Worm (Caenorhabditis elegans) whole organism, L1 larva: ENCODE data around the gene Y56A3A.30.

Experiments used
- C04F5.9 ChIP-seq: sonication (generic microtip); optimal IDR thresholded peaks from 2 replicates; lab custom pipeline; 2016; ENCODE audit warnings: missing genetic modification characterization, missing compliant biosample characterization
- C34B4.2 ChIP-seq: sonication (generic microtip); optimal IDR thresholded peaks from 2 replicates; lab custom pipeline; 2017; ENCODE audit warnings: mild to moderate bottlenecking, missing genetic modification characterization, missing compliant biosample characterization
- F16B12.6 ChIP-seq: fragments of 150-350 bp; optimal IDR thresholded peaks from 2 replicates; lab custom pipeline; 2014; ENCODE audit warnings: missing biosample characterization, missing genetic modification characterization
- alr-1 ChIP-seq: fragments of 200-800 bp; sonication (Bioruptor generic); optimal IDR thresholded peaks from 2 replicates; lab custom pipeline; 2018; ENCODE audit warnings: borderline replicate concordance, mild to moderate bottlenecking, missing genetic modification characterization, missing compliant biosample characterization
- aly-2 ChIP-seq: fragments of 150-350 bp; optimal IDR thresholded peaks from 2 replicates; lab custom pipeline; 2014; ENCODE audit warnings: missing biosample characterization, missing genetic modification characterization
- blmp-1 ChIP-seq: fragments of 150-350 bp; optimal IDR thresholded peaks from 2 replicates; lab custom pipeline; 2014; ENCODE audit warnings: missing biosample characterization, missing genetic modification characterization
- ceh-63 ChIP-seq: fragments of 200-800 bp; sonication (Bioruptor generic); optimal IDR thresholded peaks from 2 replicates; lab custom pipeline; 2018; ENCODE audit warnings: mild to moderate bottlenecking, missing genetic modification characterization, missing compliant biosample characterization
- ceh-90 ChIP-seq: sonication (generic microtip); optimal IDR thresholded peaks from 2 replicates; lab custom pipeline; 2016; ENCODE audit warnings: missing genetic modification characterization, missing compliant biosample characterization
- dsc-1 ChIP-seq: sonication (generic microtip); optimal IDR thresholded peaks from 2 replicates; lab custom pipeline; 2016; ENCODE audit warnings: mild to moderate bottlenecking, missing genetic modification characterization, missing compliant biosample characterization
- efl-1 ChIP-seq, 4 experiments: fragments of 150-350 bp; optimal IDR thresholded peaks in 3 of 4; peaks in 1 of 4; 1 replicate in 1 of 4; 2 replicates in 3 of 4; lab custom pipeline; 2014; ENCODE audit warnings: missing biosample characterization in 2 of 4, missing genetic modification characterization in 2 of 4, missing genetic modification reagents in 2 of 4
- efl-3 ChIP-seq: fragments of 200-800 bp; sonication (Bioruptor generic); optimal IDR thresholded peaks from 2 replicates; lab custom pipeline; 2018; ENCODE audit warnings: mild to moderate bottlenecking, missing genetic modification characterization, missing compliant biosample characterization
- egl-13 ChIP-seq: sonication (generic microtip); optimal IDR thresholded peaks from 2 replicates; lab custom pipeline; 2016; ENCODE audit warnings: missing genotype, missing genetic modification reagents, missing genetic modification characterization, missing compliant biosample characterization
- elt-3 ChIP-seq, 6 experiments: fragments of 150-350 bp in 1 of 6; sonication (generic microtip); optimal IDR thresholded peaks; 2 replicates each; lab custom pipeline; 2017 to 2018; ENCODE audit warnings: missing biosample characterization in 6 of 6, missing genetic modification characterization in 6 of 6, inconsistent platforms in 1 of 6
- fkh-4 ChIP-seq: sonication (generic microtip); optimal IDR thresholded peaks from 2 replicates; lab custom pipeline; 2016; ENCODE audit warnings: missing compliant biosample characterization, missing genetic modification characterization, borderline replicate concordance
- fos-1 ChIP-seq: fragments of 150-350 bp; optimal IDR thresholded peaks from 2 replicates; lab custom pipeline; 2014; ENCODE audit warnings: missing biosample characterization, missing genetic modification characterization
- grh-1 ChIP-seq: fragments of 200-800 bp; sonication (Bioruptor generic); IDR thresholded peaks from 2 replicates; pipeline ENCODE4 v1.3.6; 2022; ENCODE audit warnings: missing genetic modification reagents, missing genetic modification characterization, missing compliant biosample characterization
- hlh-17 ChIP-seq: fragments of 200-800 bp; sonication (Bioruptor generic); optimal IDR thresholded peaks from 2 replicates; lab custom pipeline; 2018; ENCODE audit warnings: missing genetic modification characterization, mild to moderate bottlenecking, missing compliant biosample characterization, moderate library complexity, borderline replicate concordance
- hlh-4 ChIP-seq: sonication (generic microtip); optimal IDR thresholded peaks from 2 replicates; lab custom pipeline; 2016; ENCODE audit warnings: mild to moderate bottlenecking, missing genetic modification characterization, missing compliant biosample characterization
- hpl-2 ChIP-seq: fragments of 150-350 bp; optimal IDR thresholded peaks from 2 replicates; lab custom pipeline; 2014; ENCODE audit warnings: missing biosample characterization, missing genetic modification reagents, missing genetic modification characterization
- irx-1 ChIP-seq: sonication (generic microtip); optimal IDR thresholded peaks from 2 replicates; lab custom pipeline; 2016; ENCODE audit warnings: missing genetic modification characterization, missing compliant biosample characterization
- isw-1 ChIP-seq: fragments of 200-800 bp; sonication (Bioruptor generic); IDR thresholded peaks from 2 replicates; pipeline ENCODE4 v1.3.6; 2022; ENCODE audit warnings: missing genetic modification characterization, missing compliant biosample characterization
- jun-1 ChIP-seq: fragments of 150-350 bp; optimal IDR thresholded peaks from 2 replicates; lab custom pipeline; 2014; ENCODE audit warnings: missing biosample characterization, missing genetic modification reagents, missing genetic modification characterization
- lin-14 ChIP-seq: fragments of 200-800 bp; sonication (Bioruptor generic); optimal IDR thresholded peaks from 2 replicates; lab custom pipeline; 2018; ENCODE audit warnings: mild to moderate bottlenecking, missing genetic modification characterization, moderate library complexity, missing compliant biosample characterization
- lin-15B ChIP-seq: fragments of 150-350 bp; sonication (generic microtip); optimal IDR thresholded peaks from 3 replicates; lab custom pipeline; 2014; ENCODE audit warnings: missing biosample characterization, missing genetic modification characterization
- lsy-2 ChIP-seq, 2 experiments: fragments of 150-350 bp; optimal IDR thresholded peaks; 2 replicates each; lab custom pipeline; 2014; ENCODE audit warnings: missing biosample characterization in 2 of 2, missing genetic modification characterization in 2 of 2
- mdl-1 ChIP-seq, 2 experiments: fragments of 150-350 bp; optimal IDR thresholded peaks; 2 replicates each; lab custom pipeline; 2014 to 2017; ENCODE audit warnings: missing biosample characterization in 2 of 2, missing genetic modification characterization in 2 of 2, inconsistent platforms in 1 of 2
- mep-1 ChIP-seq: fragments of 150-350 bp; optimal IDR thresholded peaks from 2 replicates; lab custom pipeline; 2014; ENCODE audit warnings: missing biosample characterization, missing genetic modification characterization
- nhr-11 ChIP-seq: fragments of 150-350 bp; optimal IDR thresholded peaks from 2 replicates; lab custom pipeline; 2014; ENCODE audit warnings: missing biosample characterization, missing genetic modification characterization
- nhr-12 ChIP-seq: sonication (generic microtip); optimal IDR thresholded peaks from 2 replicates; lab custom pipeline; 2017; ENCODE audit warnings: missing biosample characterization, missing genetic modification characterization
- nhr-19 ChIP-seq: fragments of 200-800 bp; sonication (Bioruptor generic); conservative IDR thresholded peaks from 2 replicates; pipeline ENCODE4 v1.3.6; 2022; ENCODE audit warnings: missing genetic modification characterization, missing compliant biosample characterization
- nhr-20 ChIP-seq: sonication (generic microtip); optimal IDR thresholded peaks from 2 replicates; lab custom pipeline; 2016; ENCODE audit warnings: mild to moderate bottlenecking, missing genetic modification characterization, missing compliant biosample characterization
- nhr-237 ChIP-seq: fragments of 150-350 bp; optimal IDR thresholded peaks from 2 replicates; lab custom pipeline; 2014; ENCODE audit warnings: missing biosample characterization, missing genetic modification characterization
- nhr-28 ChIP-seq: fragments of 150-350 bp; optimal IDR thresholded peaks from 2 replicates; lab custom pipeline; 2014; ENCODE audit warnings: missing biosample characterization, missing genetic modification characterization
- nhr-47 ChIP-seq: sonication (generic microtip); optimal IDR thresholded peaks from 2 replicates; lab custom pipeline; 2016; ENCODE audit warnings: mild to moderate bottlenecking, missing genetic modification characterization, moderate library complexity, missing compliant biosample characterization
- nhr-76 ChIP-seq: sonication (generic microtip); optimal IDR thresholded peaks from 2 replicates; lab custom pipeline; 2017; ENCODE audit warnings: missing biosample characterization, missing genetic modification characterization
- nhr-85 ChIP-seq: sonication (generic microtip); peaks from one replicate; lab custom pipeline; 2016; ENCODE audit warnings: missing genetic modification characterization, inconsistent platforms, missing compliant biosample characterization
- nhr-90 ChIP-seq: sonication (generic microtip); optimal IDR thresholded peaks from 2 replicates; lab custom pipeline; 2016; ENCODE audit warnings: mild to moderate bottlenecking, missing genetic modification characterization, missing compliant biosample characterization; ENCODE audit not compliant: poor library complexity
- pag-3 ChIP-seq: sonication (generic microtip); optimal IDR thresholded peaks from 2 replicates; lab custom pipeline; 2017; ENCODE audit warnings: missing genetic modification characterization, mild to moderate bottlenecking, missing compliant biosample characterization, antibody characterized with exemption, borderline replicate concordance; ENCODE audit not compliant: insufficient read depth
- rnt-1 ChIP-seq: sonication (generic microtip); optimal IDR thresholded peaks from 2 replicates; lab custom pipeline; 2016; ENCODE audit warnings: mild to moderate bottlenecking, missing genetic modification characterization, moderate library complexity, missing compliant biosample characterization
- skn-1 ChIP-seq: fragments of 150-350 bp; optimal IDR thresholded peaks from 2 replicates; lab custom pipeline; 2014; ENCODE audit warnings: missing biosample characterization, missing genetic modification characterization
- snpc-4 ChIP-seq: fragments of 150-350 bp; optimal IDR thresholded peaks from 2 replicates; lab custom pipeline; 2014; ENCODE audit warnings: missing biosample characterization, missing genetic modification characterization
- snu-23 ChIP-seq: sonication (generic microtip); optimal IDR thresholded peaks from 2 replicates; lab custom pipeline; 2016; ENCODE audit warnings: missing genetic modification characterization, missing compliant biosample characterization
- sox-4 ChIP-seq: sonication (generic microtip); optimal IDR thresholded peaks from 2 replicates; lab custom pipeline; 2016; ENCODE audit warnings: missing genetic modification characterization, missing compliant biosample characterization
- tlp-1 ChIP-seq: fragments of 150-350 bp; optimal IDR thresholded peaks from 2 replicates; lab custom pipeline; 2014; ENCODE audit warnings: missing biosample characterization, missing genetic modification characterization
- unc-130 ChIP-seq: fragments of 150-350 bp; optimal IDR thresholded peaks from 2 replicates; lab custom pipeline; 2017; ENCODE audit warnings: missing biosample characterization, missing genetic modification characterization, inconsistent platforms
- unc-98 ChIP-seq: fragments of 200-800 bp; sonication (Bioruptor generic); IDR thresholded peaks from 2 replicates; pipeline ENCODE4 v1.3.6; 2022; ENCODE audit warnings: missing genetic modification characterization, missing compliant biosample characterization
- xbp-1 ChIP-seq: sonication (generic microtip); optimal IDR thresholded peaks from 2 replicates; lab custom pipeline; 2016; ENCODE audit warnings: missing genetic modification characterization, missing compliant biosample characterization
- zag-1 ChIP-seq: fragments of 150-350 bp; optimal IDR thresholded peaks from 2 replicates; lab custom pipeline; 2014; ENCODE audit warnings: missing biosample characterization, missing genetic modification characterization
- ztf-11 ChIP-seq, 2 experiments: sonication (generic microtip); optimal IDR thresholded peaks; 2 replicates each; lab custom pipeline; 2016 to 2017; ENCODE audit warnings: missing genetic modification characterization in 2 of 2, missing biosample characterization in 1 of 2, missing compliant biosample characterization in 1 of 2

Y56A3A.30 gene

DNA sequence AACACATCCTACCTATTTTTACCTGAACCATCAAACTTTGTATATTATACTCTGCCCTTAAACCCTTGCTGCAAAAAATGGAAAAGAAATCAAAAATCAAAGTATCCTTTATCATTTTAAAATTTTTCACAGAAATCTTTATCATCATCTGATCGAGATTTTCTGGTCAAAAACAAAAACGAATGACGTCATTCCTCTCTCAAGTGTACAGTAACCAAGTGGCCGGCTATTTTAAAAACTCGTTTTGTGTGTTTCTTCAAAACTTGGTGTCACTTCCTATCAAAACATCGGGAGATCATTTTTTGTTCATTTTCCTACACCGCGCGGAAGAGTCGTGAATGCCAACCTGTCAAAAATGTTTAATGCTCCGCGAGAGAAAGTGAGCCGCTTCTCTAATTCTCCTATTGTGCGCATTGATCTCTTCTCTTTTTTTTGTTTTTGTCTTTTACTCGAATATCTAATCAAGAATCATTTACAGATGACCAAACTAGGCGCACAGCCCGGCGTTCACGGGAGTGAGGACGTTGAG is 41.3 kb upstream of the Y56A3A.30 start, which contains the start of gene brp-1 (continued):
- TF ChIP-seq grh-1 (peak; percentile 58), nhr-76 (no peak), C04F5.9 (tag; lab: Kevin White, UChicago) (no peak), ceh-90 (tag; lab: Kevin White, UChicago) (no peak), unc-98 (GFP tag; lab: Robert Waterston, UW) (no peak), blmp-1 (tag; lab: Kevin White, UChicago) (peak; percentile 69), lin-14 (GFP tag; lab: Kevin White, UChicago) (peak; percentile 2), xbp-1 (tag; lab: Kevin White, UChicago) (peak; percentile 9), elt-3 (tag; optimal IDR thresholded peaks at IDR 0.05; lab: Kevin White, UChicago) (peak in 2 of 6 experiments; percentile 57 to 89), fkh-4 (tag; lab: Kevin White, UChicago) (no peak), nhr-12 (no peak), F16B12.6 (tag; lab: Kevin White, UChicago) (no peak), nhr-47 (no peak), hpl-2 (GFP tag; lab: Kevin White, UChicago) (no peak), nhr-11 (tag; lab: Kevin White, UChicago) (no peak), pag-3 (tag; lab: Kevin White, UChicago) (no peak), unc-130 (tag; lab: Kevin White, UChicago) (no peak), tlp-1 (tag; lab: Kevin White, UChicago) (no peak), snu-23 (GFP tag; lab: Kevin White, UChicago) (peak; percentile 42), irx-1 (no peak), efl-1 (optimal IDR thresholded peaks at IDR 0.05; lab: Kevin White, UChicago) (no peak), efl-1 (GFP tag; optimal IDR thresholded peaks at IDR 0.05 in 1 of 2; lab: Kevin White, UChicago) (no peak), skn-1 (tag; lab: Kevin White, UChicago) (peak; percentile 28), nhr-19 (GFP tag; lab: Robert Waterston, UW) (no peak; the same call in 1 of the 2 replicates), snpc-4 (no peak), isw-1 (GFP tag; lab: Robert Waterston, UW) (no peak), lin-15B (tag; lab: Kevin White, UChicago) (no peak), nhr-85 (peak; percentile 91), dsc-1 (no peak), nhr-28 (no peak), hlh-17 (no peak), alr-1 (tag; lab: Kevin White, UChicago) (no peak), C34B4.2 (tag; lab: Kevin White, UChicago) (no peak), lsy-2 (tag; optimal IDR thresholded peaks at IDR 0.05; lab: Kevin White, UChicago) (peak in 1 of 2 experiments; percentile 80), aly-2 (tag; lab: Kevin White, UChicago) (no peak), nhr-90 (tag; lab: Kevin White, UChicago) (peak; percentile 20), egl-13 (tag; lab: Kevin White, UChicago) (no peak), mdl-1 (tag; optimal IDR thresholded peaks at IDR 0.05; lab: Kevin White, UChicago) (peak in 1 of 2 experiments; percentile 27), sox-4 (no peak), nhr-237 (tag; lab: Kevin White, UChicago) (no peak), zag-1 (tag; lab: Kevin White, UChicago) (no peak), mep-1 (tag; lab: Kevin White, UChicago) (no peak), rnt-1 (tag; lab: Kevin White, UChicago) (no peak), fos-1 (tag; lab: Kevin White, UChicago) (no peak), efl-3 (GFP tag; lab: Kevin White, UChicago) (no peak), hlh-4 (tag; lab: Kevin White, UChicago) (no peak), ceh-63 (no peak), ztf-11 (tag; optimal IDR thresholded peaks at IDR 0.05; lab: Kevin White, UChicago) (no peak), nhr-20 (tag; lab: Kevin White, UChicago) (peak; percentile 57), jun-1 (no peak)
